Worm (Caenorhabditis elegans) whole organism, L4 larva: ENCODE results near the gene B0244.10.

Experiments
- F26F4.8 ChIP-seq: fragments of 200-800 bp; sonication (Bioruptor generic); conservative IDR thresholded peaks from 2 replicates; pipeline ENCODE4 v1.3.6; 2022; ENCODE audit warnings: missing genetic modification characterization, missing compliant biosample characterization
- F37D6.2 ChIP-seq: sonication (generic microtip); optimal IDR thresholded peaks from 2 replicates; lab custom pipeline; 2016; ENCODE audit warnings: mild to moderate bottlenecking, missing genetic modification characterization, missing compliant biosample characterization
- F49E8.2 ChIP-seq: sonication (generic microtip); optimal IDR thresholded peaks from 2 replicates; lab custom pipeline; 2016; ENCODE audit warnings: missing compliant biosample characterization, mild to moderate bottlenecking, missing genetic modification characterization, borderline replicate concordance
- T20F7.1 ChIP-seq: fragments of 200-800 bp; sonication (Bioruptor generic); optimal IDR thresholded peaks from 2 replicates; lab custom pipeline; 2018; ENCODE audit warnings: mild to moderate bottlenecking, missing genetic modification characterization, missing compliant biosample characterization
- T26A8.4 ChIP-seq: fragments of 200-800 bp; sonication (Bioruptor generic); IDR thresholded peaks from 2 replicates; pipeline ENCODE4 v1.3.6; 2022; ENCODE audit warnings: missing genetic modification characterization, missing compliant biosample characterization
- Y75B8A.6 ChIP-seq: fragments of 200-800 bp; sonication (Bioruptor generic); IDR thresholded peaks from 2 replicates; pipeline ENCODE4 v1.3.6; 2022; ENCODE audit warnings: missing genetic modification reagents, missing genetic modification characterization, missing compliant biosample characterization
- ZK337.2 ChIP-seq: fragments of 200-800 bp; sonication (Bioruptor generic); IDR thresholded peaks from 2 replicates; pipeline ENCODE4 v1.3.6; 2022; ENCODE audit warnings: missing genetic modification reagents, missing genetic modification characterization, missing compliant biosample characterization
- ZK546.5 ChIP-seq, 2 experiments: sonication (generic microtip); optimal IDR thresholded peaks; 2 replicates each; lab custom pipeline; 2017; ENCODE audit warnings: missing biosample characterization in 2 of 2, missing genetic modification characterization in 2 of 2
- aha-1 ChIP-seq: fragments of 150-350 bp; peaks from one replicate; lab custom pipeline; 2014; ENCODE audit warnings: missing biosample characterization, missing genetic modification characterization
- aly-2 ChIP-seq: sonication (generic microtip); optimal IDR thresholded peaks from 2 replicates; lab custom pipeline; 2018; ENCODE audit warnings: missing biosample characterization, missing genetic modification characterization
- ama-1 ChIP-seq: fragments of 150-350 bp; optimal IDR thresholded peaks from 2 replicates; lab custom pipeline; 2014; ENCODE audit warnings: inconsistent platforms, mixed read lengths
- daf-16 ChIP-seq, 3 experiments: sonication (generic microtip); optimal IDR thresholded peaks; 2 replicates each; lab custom pipeline; 2016 to 2017; ENCODE audit warnings: missing genetic modification characterization in 3 of 3, missing genetic modification reagents in 3 of 3, mild to moderate bottlenecking in 2 of 3, missing compliant biosample characterization in 2 of 3, missing biosample characterization in 1 of 3, moderate library complexity in 1 of 3
- daf-19 ChIP-seq: fragments of 200-800 bp; sonication (Bioruptor generic); conservative IDR thresholded peaks from 2 replicates; pipeline ENCODE4 v1.3.6; 2022; ENCODE audit warnings: missing genetic modification characterization, missing compliant biosample characterization
- dve-1 ChIP-seq: sonication (generic microtip); optimal IDR thresholded peaks from 2 replicates; lab custom pipeline; 2017; ENCODE audit warnings: antibody characterized with exemption, mild to moderate bottlenecking, missing genetic modification characterization, missing compliant biosample characterization; ENCODE audit not compliant: insufficient read depth
- egl-27 ChIP-seq: sonication (generic microtip); optimal IDR thresholded peaks from 3 replicates; lab custom pipeline; 2017; ENCODE audit warnings: missing biosample characterization, missing genetic modification reagents, missing genetic modification characterization
- fkh-10 ChIP-seq: fragments of 150-350 bp; optimal IDR thresholded peaks from 2 replicates; lab custom pipeline; 2014; ENCODE audit warnings: missing biosample characterization, missing genetic modification reagents, missing genetic modification characterization
- fos-1 ChIP-seq: fragments of 150-350 bp; optimal IDR thresholded peaks from 2 replicates; lab custom pipeline; 2014; ENCODE audit warnings: missing biosample characterization, missing genetic modification characterization
- hlh-11 ChIP-seq: fragments of 200-800 bp; sonication (Bioruptor generic); optimal IDR thresholded peaks from 2 replicates; lab custom pipeline; 2018; ENCODE audit warnings: mild to moderate bottlenecking, missing genetic modification characterization, missing compliant biosample characterization
- hlh-30 ChIP-seq: sonication (generic microtip); optimal IDR thresholded peaks from 2 replicates; lab custom pipeline; 2017; ENCODE audit warnings: antibody characterized with exemption, mild to moderate bottlenecking, missing genetic modification characterization, missing compliant biosample characterization; ENCODE audit not compliant: insufficient read depth
- jun-1 ChIP-seq: fragments of 150-350 bp; optimal IDR thresholded peaks from 2 replicates; lab custom pipeline; 2014; ENCODE audit warnings: missing biosample characterization, missing genetic modification reagents, missing genetic modification characterization
- lin-1 ChIP-seq: fragments of 200-800 bp; sonication (Bioruptor generic); IDR thresholded peaks from 2 replicates; pipeline ENCODE4 v1.3.6; 2022; ENCODE audit warnings: missing genetic modification reagents, missing genetic modification characterization, missing compliant biosample characterization
- lin-29 ChIP-seq: fragments of 200-800 bp; sonication (Bioruptor generic); IDR thresholded peaks from 2 replicates; pipeline ENCODE4 v1.3.6; 2022; ENCODE audit warnings: missing genetic modification reagents, missing genetic modification characterization, missing compliant biosample characterization
- lir-3 ChIP-seq: sonication (generic microtip); optimal IDR thresholded peaks from 2 replicates; lab custom pipeline; 2016; ENCODE audit warnings: mild to moderate bottlenecking, missing genetic modification characterization, missing compliant biosample characterization
- lsy-2 ChIP-seq, 2 experiments: fragments of 150-350 bp in 1 of 2; sonication (generic microtip) in 1 of 2; optimal IDR thresholded peaks; 2 replicates each; lab custom pipeline; 2014 to 2017; ENCODE audit warnings: missing biosample characterization in 2 of 2, missing genetic modification characterization in 2 of 2
- madf-5 ChIP-seq, 2 experiments: fragments of 200-800 bp; sonication (Bioruptor generic); IDR thresholded peaks; 2 replicates each; pipeline ENCODE4 v1.3.6; 2022; ENCODE audit warnings: missing compliant biosample characterization in 2 of 2, missing genetic modification characterization in 2 of 2
- madf-9 ChIP-seq: fragments of 200-800 bp; sonication (Bioruptor generic); conservative IDR thresholded peaks from 2 replicates; pipeline ENCODE4 v1.3.6; 2022; ENCODE audit warnings: missing genetic modification reagents, missing genetic modification characterization, missing compliant biosample characterization
- mdl-1 ChIP-seq, 2 experiments: fragments of 150-350 bp in 1 of 2; sonication (generic microtip) in 1 of 2; optimal IDR thresholded peaks; 2 replicates each; lab custom pipeline; 2014 to 2017; ENCODE audit warnings: missing biosample characterization in 2 of 2, missing genetic modification characterization in 2 of 2
- mdt-29 ChIP-seq: fragments of 200-800 bp; sonication (Bioruptor generic); IDR thresholded peaks from 2 replicates; pipeline ENCODE4 v1.3.6; 2022; ENCODE audit warnings: missing genetic modification reagents, missing genetic modification characterization, missing compliant biosample characterization
- mes-2 ChIP-seq: sonication (generic microtip); optimal IDR thresholded peaks from 2 replicates; lab custom pipeline; 2016; ENCODE audit warnings: missing genotype, mild to moderate bottlenecking, missing genetic modification characterization, missing compliant biosample characterization; ENCODE audit not compliant: poor library complexity, severe bottlenecking
- nhr-10 ChIP-seq: fragments of 150-350 bp; optimal IDR thresholded peaks from 2 replicates; lab custom pipeline; 2014; ENCODE audit warnings: missing biosample characterization, missing genetic modification characterization
- nhr-102 ChIP-seq: sonication (generic microtip); optimal IDR thresholded peaks from 2 replicates; lab custom pipeline; 2016; ENCODE audit warnings: mild to moderate bottlenecking, missing genetic modification characterization, moderate library complexity, missing compliant biosample characterization
- nhr-11 ChIP-seq: fragments of 150-350 bp; optimal IDR thresholded peaks from 2 replicates; lab custom pipeline; 2014; ENCODE audit warnings: missing biosample characterization, missing genetic modification characterization
- nhr-111 ChIP-seq: fragments of 200-800 bp; sonication (Bioruptor generic); optimal IDR thresholded peaks from 2 replicates; lab custom pipeline; 2018; ENCODE audit warnings: mild to moderate bottlenecking, missing genetic modification characterization, missing compliant biosample characterization
- nhr-25 ChIP-seq: sonication (generic microtip); optimal IDR thresholded peaks from 2 replicates; lab custom pipeline; 2017; ENCODE audit warnings: missing genetic modification characterization, mild to moderate bottlenecking, missing compliant biosample characterization, antibody characterized with exemption, moderate library complexity, borderline replicate concordance; ENCODE audit not compliant: insufficient read depth
- nhr-48 ChIP-seq: sonication (generic microtip); optimal IDR thresholded peaks from 2 replicates; lab custom pipeline; 2016; ENCODE audit warnings: mild to moderate bottlenecking, missing genetic modification characterization, missing compliant biosample characterization
- nhr-6 ChIP-seq: fragments of 150-350 bp; optimal IDR thresholded peaks from 2 replicates; lab custom pipeline; 2014; ENCODE audit warnings: missing biosample characterization, missing genetic modification characterization
- nhr-76 ChIP-seq: fragments of 150-350 bp; optimal IDR thresholded peaks from 2 replicates; lab custom pipeline; 2014; ENCODE audit warnings: missing biosample characterization, missing genetic modification characterization
- pqm-1 ChIP-seq: sonication (generic microtip); optimal IDR thresholded peaks from 2 replicates; lab custom pipeline; 2017; ENCODE audit warnings: missing biosample characterization, missing genetic modification characterization
- sdz-12 ChIP-seq: fragments of 200-800 bp; sonication (Bioruptor generic); optimal IDR thresholded peaks from 2 replicates; lab custom pipeline; 2018; ENCODE audit warnings: mild to moderate bottlenecking, missing genetic modification characterization, missing compliant biosample characterization
- set-16 ChIP-seq: fragments of 200-800 bp; sonication (Bioruptor generic); IDR thresholded peaks from 2 replicates; pipeline ENCODE4 v1.3.6; 2022; ENCODE audit warnings: missing genetic modification reagents, missing genetic modification characterization, missing compliant biosample characterization
- skn-1 ChIP-seq: fragments of 150-350 bp; optimal IDR thresholded peaks from 2 replicates; lab custom pipeline; 2014; ENCODE audit warnings: missing biosample characterization, missing genetic modification characterization
- snpc-4 ChIP-seq: fragments of 150-350 bp; optimal IDR thresholded peaks from 2 replicates; lab custom pipeline; 2014; ENCODE audit warnings: missing biosample characterization, missing genetic modification characterization
- tag-97 ChIP-seq: fragments of 200-800 bp; sonication (Bioruptor generic); IDR thresholded peaks from 2 replicates; pipeline ENCODE4 v1.3.6; 2022; ENCODE audit warnings: missing genetic modification characterization, missing compliant biosample characterization
- tra-1 ChIP-seq: fragments of 200-800 bp; sonication (Bioruptor generic); IDR thresholded peaks from 2 replicates; pipeline ENCODE4 v1.3.6; 2022; ENCODE audit warnings: missing genetic modification reagents, missing genetic modification characterization, missing compliant biosample characterization
- unc-62 ChIP-seq, 3 experiments: fragments of 150-350 bp in 1 of 3; sonication (generic microtip); optimal IDR thresholded peaks in 2 of 3; peaks in 1 of 3; 1 replicate in 1 of 3; 2 replicates in 2 of 3; lab custom pipeline; 2014 to 2017; ENCODE audit warnings: missing biosample characterization in 3 of 3, missing genetic modification characterization in 3 of 3, missing genetic modification reagents in 3 of 3, missing genotype in 1 of 3
- zfp-3 ChIP-seq: fragments of 200-800 bp; sonication (Bioruptor generic); conservative IDR thresholded peaks from 2 replicates; pipeline ENCODE4 v1.3.6; 2022; ENCODE audit warnings: missing genetic modification reagents, missing genetic modification characterization, missing compliant biosample characterization
- zip-2 ChIP-seq: fragments of 150-350 bp; optimal IDR thresholded peaks from 2 replicates; lab custom pipeline; 2014; ENCODE audit warnings: missing biosample characterization, missing genetic modification characterization
- ztf-11 ChIP-seq: fragments of 150-350 bp; optimal IDR thresholded peaks from 2 replicates; lab custom pipeline; 2014; ENCODE audit warnings: missing biosample characterization, missing genetic modification characterization

B0244.10 gene

DNA sequence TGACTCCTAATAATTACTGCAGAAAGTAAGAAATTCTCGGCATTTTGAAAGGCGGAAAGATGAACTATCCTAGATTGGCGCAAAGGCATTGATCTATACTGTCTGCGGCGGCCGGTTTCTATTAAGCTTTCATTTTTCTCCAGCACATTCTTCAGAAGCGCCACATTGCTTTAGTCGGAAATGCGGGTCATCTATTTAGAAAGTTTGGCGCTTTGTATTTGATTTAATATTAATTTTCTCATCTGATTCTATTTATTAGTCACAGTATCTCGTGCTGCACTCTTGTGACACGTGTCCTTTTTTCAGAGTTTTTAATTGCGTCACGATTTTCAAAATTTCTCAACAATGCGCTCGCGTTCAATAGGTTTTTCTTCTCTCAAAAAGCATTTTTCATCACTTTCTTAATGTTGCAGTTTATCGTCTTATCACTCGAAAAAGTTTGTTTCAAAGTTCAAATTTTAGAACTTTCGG is 19.9 kb upstream of the B0244.10 start:
- TF ChIP-seq F26F4.8 (GFP tag; lab: Robert Waterston, UW) (no peak), fkh-10 (GFP tag; lab: Kevin White, UChicago) (no peak), F37D6.2 (tag; lab: Kevin White, UChicago) (no peak), lin-29 (GFP tag; lab: Robert Waterston, UW) (no peak), nhr-10 (tag; lab: Kevin White, UChicago) (no peak), tra-1 (GFP tag; lab: Robert Waterston, UW) (no peak), daf-19 (no peak), egl-27 (tag; lab: Kevin White, UChicago) (no peak), aha-1 (tag; lab: Kevin White, UChicago) (peak; percentile 55), mdt-29 (GFP tag; lab: Robert Waterston, UW) (no peak), T20F7.1 (GFP tag; lab: Kevin White, UChicago) (peak; percentile 64), aly-2 (tag; lab: Kevin White, UChicago) (no peak), nhr-25 (no peak), ZK546.5 (tag; optimal IDR thresholded peaks at IDR 0.05; lab: Kevin White, UChicago) (no peak), jun-1 (tag; lab: Kevin White, UChicago) (no peak), nhr-11 (tag; lab: Kevin White, UChicago) (no peak), skn-1 (tag; lab: Kevin White, UChicago) (no peak), F49E8.2 (tag; lab: Kevin White, UChicago) (no peak), dve-1 (tag; lab: Kevin White, UChicago) (no peak), madf-5 (GFP tag; IDR thresholded peaks at IDR 0.05; lab: Robert Waterston, UW) (0 out of 4 replicates have a peak, but pooled peaks of 1 of the 2 experiments have one; percentile 53), lsy-2 (tag; optimal IDR thresholded peaks at IDR 0.05; lab: Kevin White, UChicago) (no peak), zip-2 (tag; lab: Kevin White, UChicago) (no peak), nhr-48 (tag; lab: Kevin White, UChicago) (peak; percentile 55), nhr-76 (tag; lab: Kevin White, UChicago) (no peak), hlh-30 (tag; lab: Kevin White, UChicago) (peak; percentile 74), daf-16 (GFP tag; optimal IDR thresholded peaks at IDR 0.05; lab: Kevin White, UChicago) (no peak), daf-16 (tag; optimal IDR thresholded peaks at IDR 0.05; lab: Kevin White, UChicago) (peak; percentile 8), madf-9 (no peak), ZK337.2 (GFP tag; lab: Robert Waterston, UW) (no peak), lin-1 (GFP tag; lab: Robert Waterston, UW) (0 out of 2 replicates have a peak, but pooled peaks have one; percentile 6), lir-3 (tag; lab: Kevin White, UChicago) (no peak), fos-1 (tag; lab: Kevin White, UChicago) (no peak), ama-1 (lab: Kevin White, UChicago) (peak; percentile 33), sdz-12 (GFP tag; lab: Kevin White, UChicago) (no peak), T26A8.4 (GFP tag; lab: Robert Waterston, UW) (no peak), snpc-4 (tag; lab: Kevin White, UChicago) (no peak), unc-62 (GFP tag; optimal IDR thresholded peaks at IDR 0.05 in 1 of 2; lab: Kevin White, UChicago) (peak in 1 of 2 experiments; percentile 76), unc-62 (tag; optimal IDR thresholded peaks at IDR 0.05; lab: Kevin White, UChicago) (no peak), set-16 (no peak), pqm-1 (peak; percentile 16), nhr-111 (no peak), tag-97 (GFP tag; lab: Robert Waterston, UW) (0 out of 2 replicates have a peak, but pooled peaks have one; percentile 25), mes-2 (tag; lab: Kevin White, UChicago) (peak; percentile 50), nhr-102 (tag; lab: Kevin White, UChicago) (no peak), zfp-3 (peak; percentile 35; the same call in 1 of the 2 replicates), mdl-1 (tag; optimal IDR thresholded peaks at IDR 0.05; lab: Kevin White, UChicago) (no peak), nhr-6 (tag; lab: Kevin White, UChicago) (no peak), Y75B8A.6 (GFP tag; lab: Robert Waterston, UW) (0 out of 2 replicates have a peak, but pooled peaks have one; percentile 24), ztf-11 (tag; lab: Kevin White, UChicago) (no peak), hlh-11 (tag; lab: Kevin White, UChicago) (no peak)
